Worm (Caenorhabditis elegans): ENCODE data around the gene ptp-5.1.
A peak's percentile ranks its signal among the peaks of the same experiment; 100 is the strongest.

ptp-5.1 gene

ce11 chrIV:5152391-5152790 is 13.7 kb upstream of the ptp-5.1 start, which contains the start of gene soc-2:
Gene soc-2 (minus strand): TSS chrIV:5152491.
- no peak for TF ChIP-seq pag-3 (tag; optimal IDR thresholded peaks at IDR 0.05; ENCODE audit: borderline replicate concordance, insufficient read depth)
- TF ChIP-seq ceh-88 (GFP tag; IDR thresholded peaks at IDR 0.05), result no peak
- TF ChIP-seq isw-1 (GFP tag; IDR thresholded peaks at IDR 0.05), result no peak
- TF ChIP-seq dsc-1 (tag; optimal IDR thresholded peaks at IDR 0.05), result peak; percentile 0

- TF ChIP-seq nhr-76 (tag; optimal IDR thresholded peaks at IDR 0.05) (no peak), fkh-8 (tag; optimal IDR thresholded peaks at IDR 0.05) (no peak), sptf-1 (tag; optimal IDR thresholded peaks at IDR 0.05) (no peak), snu-23 (GFP tag; optimal IDR thresholded peaks at IDR 0.05) (no peak), elt-3 (tag; optimal IDR thresholded peaks at IDR 0.05) (no peak), aha-1 (tag; optimal IDR thresholded peaks at IDR 0.05) (no peak)
These were observed 8.9 kb upstream of the ptp-5.1 start, which contains the start of gene C24D10.49 for ce11 chrIV:5157226-5157625. Gene C24D10.49 (minus strand): TSS chrIV:5157326.

- peak; percentile 44 for TF ChIP-seq lir-3 (tag; optimal IDR thresholded peaks at IDR 0.05; ENCODE audit: poor library complexity)
- TF ChIP-seq pax-3 (tag; optimal IDR thresholded peaks at IDR 0.05), result no peak
- TF ChIP-seq irx-1 (tag; optimal IDR thresholded peaks at IDR 0.05), result peak; percentile 63
- peak; percentile 8 for TF ChIP-seq unc-86 (tag; optimal IDR thresholded peaks at IDR 0.05)
- TF ChIP-seq xbp-1 (tag; optimal IDR thresholded peaks at IDR 0.05), result peak; percentile 63
- TF ChIP-seq egl-13 (tag; optimal IDR thresholded peaks at IDR 0.05), result peak; percentile 28
- peak; percentile 33 for TF ChIP-seq nhr-19 (GFP tag; conservative IDR thresholded peaks at IDR 0.05)
- peak; percentile 15 for TF ChIP-seq C04F5.9 (tag; optimal IDR thresholded peaks at IDR 0.05)
- peak; percentile 64 for TF ChIP-seq nhr-85 (tag)
- TF ChIP-seq efl-1 (optimal IDR thresholded peaks at IDR 0.05), result peak; percentile 53 to 70
- TF ChIP-seq efl-1 (GFP tag; optimal IDR thresholded peaks at IDR 0.05 in 1 of 2), result peak; percentile 66 to 95
- no peak for TF ChIP-seq nhr-11 (tag; optimal IDR thresholded peaks at IDR 0.05)
- TF ChIP-seq unc-98 (GFP tag; IDR thresholded peaks at IDR 0.05), result no peak
- no peak for TF ChIP-seq nhr-28 (tag; optimal IDR thresholded peaks at IDR 0.05)
- peak; percentile 61 for TF ChIP-seq nhr-20 (tag; optimal IDR thresholded peaks at IDR 0.05)
- TF ChIP-seq mef-2 (tag; optimal IDR thresholded peaks at IDR 0.05), result no peak
- TF ChIP-seq sptf-1 (tag; optimal IDR thresholded peaks at IDR 0.05), result no peak
- no peak for TF ChIP-seq sox-4 (tag; optimal IDR thresholded peaks at IDR 0.05)
- TF ChIP-seq efl-3 (GFP tag; optimal IDR thresholded peaks at IDR 0.05), result no peak
- TF ChIP-seq nhr-12 (tag; optimal IDR thresholded peaks at IDR 0.05), result no peak
- no peak for TF ChIP-seq vab-15 (tag; optimal IDR thresholded peaks at IDR 0.05)
- TF ChIP-seq tbx-2 (tag; optimal IDR thresholded peaks at IDR 0.05), result peak; percentile 49
- no peak for TF ChIP-seq ztf-11 (tag; optimal IDR thresholded peaks at IDR 0.05)
- TF ChIP-seq lsy-2 (tag; optimal IDR thresholded peaks at IDR 0.05), result peak; percentile 69 to 77
- no peak for TF ChIP-seq aha-1 (tag; optimal IDR thresholded peaks at IDR 0.05)
- peak; percentile 64 for TF ChIP-seq nhr-71 (tag; optimal IDR thresholded peaks at IDR 0.05)
- no peak for TF ChIP-seq elt-2 (tag; optimal IDR thresholded peaks at IDR 0.05)
- no peak for TF ChIP-seq C34B4.2 (tag; optimal IDR thresholded peaks at IDR 0.05)
- no peak for TF ChIP-seq unc-130 (tag; optimal IDR thresholded peaks at IDR 0.05)
- peak; percentile 76 for TF ChIP-seq lin-14 (GFP tag; optimal IDR thresholded peaks at IDR 0.05)
- TF ChIP-seq unc-30 (tag; optimal IDR thresholded peaks at IDR 0.05), result no peak
- TF ChIP-seq lin-39 (tag; optimal IDR thresholded peaks at IDR 0.05), result peak; percentile 39
- no peak for TF ChIP-seq zip-4 (GFP tag; optimal IDR thresholded peaks at IDR 0.05)
- peak; percentile 60 for TF ChIP-seq swsn-7 (tag; optimal IDR thresholded peaks at IDR 0.05)
- peak in 1 of 2 experiments; percentile 29 for TF ChIP-seq mdl-1 (tag; optimal IDR thresholded peaks at IDR 0.05)
- TF ChIP-seq hpl-2 (GFP tag; optimal IDR thresholded peaks at IDR 0.05), result no peak
- peak; percentile 27 to 60 (median 39) for TF ChIP-seq ceh-82 (tag; optimal IDR thresholded peaks at IDR 0.05)
- peak; percentile 62 for TF ChIP-seq nhr-47 (tag; optimal IDR thresholded peaks at IDR 0.05)
- TF ChIP-seq ceh-8 (GFP tag; optimal IDR thresholded peaks at IDR 0.05), result peak; percentile 9
- peak; percentile 39 for TF ChIP-seq C16A3.4 (tag; optimal IDR thresholded peaks at IDR 0.05)
- TF ChIP-seq dsc-1 (tag; optimal IDR thresholded peaks at IDR 0.05), result peak; percentile 29
- TF ChIP-seq nhr-90 (tag; optimal IDR thresholded peaks at IDR 0.05; ENCODE audit: poor library complexity), result peak; percentile 32
These were observed 6.0 kb upstream of the ptp-5.1 start, which contains the start of the genes C24D10.6 and C24D10.4 for ce11 chrIV:5160171-5160570. Gene C24D10.6 (minus strand): TSS chrIV:5160248. Gene C24D10.4 (plus strand): TSS chrIV:5160522.

All from whole organism, L1 larva.